Fruit fly (Drosophila melanogaster) S2 (cell line): ENCODE data around the gene Teh1.

Experiments used
- CG8478 ChIP-seq: fragments of >200 bp; optimal IDR thresholded peaks from 2 replicates; lab custom pipeline; 2018
- CTCF ChIP-seq, 2 experiments: fragments of >200 bp; optimal IDR thresholded peaks; 2 replicates each; lab custom pipeline; 2018

The Teh1 gene

DNA sequence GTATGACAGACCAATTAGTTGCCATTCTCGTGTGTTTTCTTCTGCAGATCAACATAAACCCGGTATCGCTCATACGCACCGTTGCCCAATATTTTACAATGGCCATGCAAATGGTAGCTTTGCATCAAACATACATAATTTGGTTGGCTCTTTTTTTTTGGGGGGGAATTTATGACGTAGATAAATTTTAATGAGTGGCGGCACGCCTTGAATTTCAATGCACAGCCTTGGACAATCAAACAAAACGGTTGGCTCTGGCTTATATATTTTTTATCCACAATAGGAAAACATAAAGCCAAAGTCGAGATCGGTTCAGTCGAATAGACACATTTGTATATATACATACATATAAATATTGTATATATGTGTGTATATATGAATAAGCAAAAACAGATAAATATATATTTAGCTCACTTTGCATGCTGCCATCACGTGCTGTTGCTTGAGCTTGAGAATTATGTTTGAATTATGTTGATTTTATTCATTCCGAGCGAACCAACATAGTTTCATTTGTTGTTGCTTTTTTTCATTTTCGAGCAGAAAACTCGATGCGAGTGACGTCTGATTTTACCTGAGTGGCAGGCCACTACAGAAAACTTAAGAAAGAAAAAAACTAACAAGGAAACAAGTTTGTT lies 23.0 kb upstream of the Teh1 start:
- TF ChIP-seq CTCF (optimal IDR thresholded peaks at IDR 0.05; lab: Kevin White, UChicago): no peak
- TF ChIP-seq CG8478 (lab: Kevin White, UChicago): no peak

- TF ChIP-seq CG8478 (lab: Kevin White, UChicago) (no peak), CTCF (optimal IDR thresholded peaks at IDR 0.05; lab: Kevin White, UChicago) (no peak)
Measured at dm6 chr3R:9889776-9890175, 21.9 kb upstream of the Teh1 start.

- TF ChIP-seq CTCF (optimal IDR thresholded peaks at IDR 0.05; lab: Kevin White, UChicago) (no peak), CG8478 (lab: Kevin White, UChicago) (no peak)
Measured at dm6 chr3R:9888668-9889302, 20.9 kb upstream of the Teh1 start.

dm6 chr3R:9886341-9886959 lies 18.5 kb upstream of the Teh1 start:
- TF ChIP-seq CG8478 (lab: Kevin White, UChicago) (no peak), CTCF (optimal IDR thresholded peaks at IDR 0.05; lab: Kevin White, UChicago) (no peak)

dm6 chr3R:9885464-9886340 lies 17.8 kb upstream of the Teh1 start:
- TF ChIP-seq CTCF (optimal IDR thresholded peaks at IDR 0.05; lab: Kevin White, UChicago): no peak
- TF ChIP-seq CG8478 (lab: Kevin White, UChicago): no peak

DNA sequence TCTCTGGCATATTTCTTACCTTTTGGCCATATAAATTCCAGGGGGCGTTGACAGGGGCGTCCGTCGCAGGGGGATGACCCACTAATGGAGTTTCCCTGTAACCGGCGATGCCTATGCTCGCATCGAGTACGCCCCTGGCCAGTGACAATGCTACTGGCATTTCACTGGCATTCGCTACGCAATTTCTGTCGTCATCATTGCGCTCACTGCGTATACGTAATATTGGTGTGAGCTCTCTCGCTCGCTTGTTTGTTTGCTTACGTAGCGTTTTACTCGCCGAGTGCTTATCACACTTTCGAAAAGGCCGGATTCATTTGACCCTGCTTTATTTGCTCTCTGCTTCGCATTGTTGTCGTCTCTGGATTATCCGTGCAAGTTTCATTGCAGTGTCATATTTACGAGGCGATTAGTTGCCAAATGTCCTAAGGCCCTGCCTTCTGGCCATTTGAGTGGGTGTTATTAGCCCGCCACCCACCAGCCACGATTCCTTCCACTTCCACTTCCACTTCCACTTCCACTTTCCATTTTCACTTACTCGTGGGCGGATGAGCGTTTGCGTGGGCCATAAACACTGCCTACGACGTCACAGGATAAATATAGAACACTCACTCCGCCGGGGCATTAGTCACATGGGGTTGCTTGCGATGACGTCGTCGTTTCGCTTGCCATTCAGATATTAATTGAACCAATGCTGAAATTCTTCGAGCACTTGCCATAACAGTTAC lies 16.7 kb upstream of the Teh1 start:
- TF ChIP-seq CTCF (optimal IDR thresholded peaks at IDR 0.05; lab: Kevin White, UChicago): no peak
- TF ChIP-seq CG8478 (lab: Kevin White, UChicago): no peak

DNA sequence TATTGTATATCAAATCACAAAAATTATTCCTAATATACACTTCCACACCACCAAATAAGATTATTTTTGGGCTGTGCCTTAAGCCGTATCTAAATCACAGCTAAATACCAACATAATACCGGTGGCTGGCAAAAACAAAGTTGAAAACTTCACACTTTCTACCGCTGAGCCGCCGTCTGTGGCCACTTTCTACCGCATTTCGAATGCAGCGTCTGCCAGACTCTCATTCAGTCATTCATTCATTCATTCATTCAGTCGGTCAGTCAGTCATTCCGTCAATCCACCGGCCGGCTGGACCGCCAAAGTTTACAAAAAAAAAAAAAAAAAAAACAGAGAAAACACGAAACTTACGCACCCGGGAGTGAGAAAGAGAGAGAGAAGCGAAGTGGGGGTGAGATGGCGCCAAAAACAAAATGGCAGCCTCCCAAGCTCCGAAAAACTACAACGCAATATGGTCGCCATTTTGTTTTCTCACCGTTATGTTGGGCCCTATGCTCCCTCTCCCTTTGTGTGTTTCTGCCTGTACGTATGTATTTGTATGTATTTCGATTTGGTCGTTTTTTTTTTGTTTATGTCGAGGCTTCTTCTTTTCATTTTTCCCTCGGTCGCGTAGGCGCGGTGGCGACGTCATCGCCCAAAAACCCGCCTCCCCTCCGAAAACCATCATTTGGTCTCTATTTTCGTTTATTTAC lies 15.5 kb upstream of the Teh1 start:
- TF ChIP-seq CG8478 (lab: Kevin White, UChicago) (no peak), CTCF (optimal IDR thresholded peaks at IDR 0.05; lab: Kevin White, UChicago) (no peak)

- no peak for TF ChIP-seq CG8478 (lab: Kevin White, UChicago)
- no peak for TF ChIP-seq CTCF (optimal IDR thresholded peaks at IDR 0.05; lab: Kevin White, UChicago)
Measured at dm6 chr3R:9882790-9883189, 14.9 kb upstream of the Teh1 start.

dm6 chr3R:9882019-9882418 lies 14.1 kb upstream of the Teh1 start:
- TF ChIP-seq CTCF (optimal IDR thresholded peaks at IDR 0.05; lab: Kevin White, UChicago) (no peak), CG8478 (lab: Kevin White, UChicago) (no peak)

DNA sequence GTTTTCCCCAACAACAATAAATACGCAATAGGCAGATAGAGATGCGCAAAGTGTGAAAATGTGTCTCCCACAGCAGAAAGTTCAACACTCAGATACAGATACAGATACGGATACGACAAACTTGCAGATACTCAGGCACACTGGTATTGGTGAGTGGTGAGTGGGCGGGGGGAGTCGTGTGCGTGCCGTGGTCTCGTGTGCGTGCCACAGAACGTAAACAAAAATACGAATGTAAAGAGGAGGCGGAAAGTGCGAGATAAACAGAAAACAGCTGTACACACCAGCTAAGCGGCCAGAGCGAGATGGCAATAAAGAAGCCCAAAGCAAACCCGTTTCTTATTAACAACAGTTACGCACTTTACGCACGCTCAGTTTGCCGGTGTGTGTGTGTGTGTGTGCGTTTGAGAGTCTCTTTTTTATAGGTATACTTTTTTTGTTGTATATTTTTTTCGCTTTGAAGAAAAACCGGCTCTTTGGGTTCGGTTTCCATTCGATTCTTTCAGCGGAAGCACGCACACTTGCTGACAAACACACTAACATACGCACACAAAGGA lies 13.5 kb upstream of the Teh1 start:
- TF ChIP-seq CG8478 (lab: Kevin White, UChicago) (no peak), CTCF (optimal IDR thresholded peaks at IDR 0.05; lab: Kevin White, UChicago) (no peak)

DNA sequence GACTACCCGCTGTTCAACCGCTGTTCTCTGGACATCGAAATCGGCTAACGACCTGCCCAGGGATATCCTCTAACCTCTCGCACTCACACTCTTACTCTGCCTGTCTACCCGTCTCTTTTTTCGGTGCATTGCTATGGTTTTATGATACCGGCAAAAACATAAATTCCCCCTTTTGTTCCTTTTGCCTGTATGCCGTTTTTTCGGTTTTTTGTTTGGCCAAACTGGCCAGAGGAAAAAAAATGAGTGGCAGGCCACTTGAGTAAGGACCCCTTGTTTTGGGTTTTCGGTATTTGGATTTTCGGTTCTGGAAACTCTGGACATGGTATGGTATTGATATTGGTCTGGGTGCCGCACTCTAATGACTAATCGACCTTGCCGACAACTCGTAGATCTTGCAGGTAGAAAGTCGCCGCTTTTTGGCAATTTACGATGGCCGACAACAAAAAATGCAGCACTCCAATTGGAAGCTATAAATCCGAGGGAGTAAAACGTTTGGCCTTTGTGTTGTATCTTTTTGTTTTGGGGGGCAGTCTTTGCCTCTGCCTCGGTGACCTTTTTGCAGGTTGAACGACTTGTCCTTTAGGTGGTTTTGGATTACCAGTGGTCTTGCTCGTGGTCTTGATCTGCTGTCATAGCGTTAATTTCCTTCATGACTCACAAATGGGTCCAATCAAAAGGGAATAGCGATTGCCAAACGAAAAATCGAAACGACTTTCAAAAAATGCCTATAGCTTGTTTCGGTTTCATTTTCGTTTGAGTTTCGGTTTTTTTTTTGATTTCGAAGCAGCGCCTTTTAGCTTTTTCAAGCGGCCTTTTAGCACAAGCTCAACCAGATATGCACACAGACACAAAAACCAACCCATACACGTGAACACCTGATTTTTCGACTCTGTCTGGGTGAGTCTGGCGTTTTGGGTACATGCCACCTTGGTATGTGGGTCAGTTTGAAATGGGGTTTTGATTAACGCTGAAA lies 12.2 kb upstream of the Teh1 start:
- TF ChIP-seq CTCF (optimal IDR thresholded peaks at IDR 0.05; lab: Kevin White, UChicago) (no peak), CG8478 (lab: Kevin White, UChicago) (no peak)

- no peak for TF ChIP-seq CG8478 (lab: Kevin White, UChicago)
- no peak for TF ChIP-seq CTCF (optimal IDR thresholded peaks at IDR 0.05; lab: Kevin White, UChicago)
Measured at dm6 chr3R:9879288-9879687, 11.4 kb upstream of the Teh1 start.
